Worm (Caenorhabditis elegans): ENCODE measurements around the gene ifbp-1.
A peak's percentile ranks its signal among the peaks of the same experiment; 100 is the strongest.

Gene ifbp-1

ce11 chrV:13389454-13389853, 9.4 kb upstream of the ifbp-1 start (continued):
- no peak for TF ChIP-seq ets-5 (GFP tag; IDR thresholded peaks at IDR 0.05)
- TF ChIP-seq Y116A8C.19 (tag; optimal IDR thresholded peaks at IDR 0.05; ENCODE audit: borderline replicate concordance) = no peak
- TF ChIP-seq mep-1 (tag; optimal IDR thresholded peaks at IDR 0.05) = peak; percentile 8
- no peak for TF ChIP-seq nhr-11 (tag; optimal IDR thresholded peaks at IDR 0.05)
- no peak for TF ChIP-seq efl-3 (GFP tag; optimal IDR thresholded peaks at IDR 0.05)
- no peak for TF ChIP-seq aha-1 (tag; optimal IDR thresholded peaks at IDR 0.05)
- TF ChIP-seq mdl-1 (tag; optimal IDR thresholded peaks at IDR 0.05) = no peak
- TF ChIP-seq nhr-84 (tag; optimal IDR thresholded peaks at IDR 0.05) = no peak
- no peak for TF ChIP-seq nhr-76 (tag; optimal IDR thresholded peaks at IDR 0.05)
- TF ChIP-seq sptf-1 (tag; optimal IDR thresholded peaks at IDR 0.05) = no peak
- peak in 1 of 2 experiments; percentile 7 for TF ChIP-seq lin-35 (GFP tag; optimal IDR thresholded peaks at IDR 0.05)
- TF ChIP-seq tlp-1 (tag; optimal IDR thresholded peaks at IDR 0.05) = no peak
- no peak for TF ChIP-seq ceh-90 (tag; optimal IDR thresholded peaks at IDR 0.05)
- no peak for TF ChIP-seq snpc-4 (tag; optimal IDR thresholded peaks at IDR 0.05)
- no peak for TF ChIP-seq nhr-28 (tag; optimal IDR thresholded peaks at IDR 0.05)
- no peak for TF ChIP-seq hlh-17 (GFP tag; optimal IDR thresholded peaks at IDR 0.05; ENCODE audit: borderline replicate concordance)
- no peak for TF ChIP-seq zip-4 (GFP tag; optimal IDR thresholded peaks at IDR 0.05)
- TF ChIP-seq ceh-88 (GFP tag; IDR thresholded peaks at IDR 0.05) = no peak
- TF ChIP-seq nhr-237 (tag; optimal IDR thresholded peaks at IDR 0.05) = no peak
- no peak for TF ChIP-seq nhr-77 (tag; optimal IDR thresholded peaks at IDR 0.05)
- no peak for TF ChIP-seq ceh-63 (GFP tag; optimal IDR thresholded peaks at IDR 0.05)
- TF ChIP-seq lin-13 (GFP tag; optimal IDR thresholded peaks at IDR 0.05) = no peak
- peak; percentile 90 for TF ChIP-seq nhr-85 (tag)
- no peak for TF ChIP-seq irx-1 (tag; optimal IDR thresholded peaks at IDR 0.05)
- TF ChIP-seq elt-3 (tag; optimal IDR thresholded peaks at IDR 0.05) = peak in 4 of 6 experiments; percentile 33 to 71 (median 52)
- TF ChIP-seq unc-98 (GFP tag; IDR thresholded peaks at IDR 0.05) = no peak

- TF ChIP-seq unc-86 (tag; optimal IDR thresholded peaks at IDR 0.05) = no peak
- TF ChIP-seq lsy-2 (tag; optimal IDR thresholded peaks at IDR 0.05) = no peak
- no peak for TF ChIP-seq pqm-1 (tag; optimal IDR thresholded peaks at IDR 0.05)
- TF ChIP-seq nhr-76 (tag; optimal IDR thresholded peaks at IDR 0.05) = no peak
- TF ChIP-seq ceh-63 (GFP tag; optimal IDR thresholded peaks at IDR 0.05) = no peak
- no peak for TF ChIP-seq mab-9 (GFP tag; IDR thresholded peaks at IDR 0.05)
- TF ChIP-seq nhr-85 (tag) = no peak
- TF ChIP-seq ceh-90 (tag; optimal IDR thresholded peaks at IDR 0.05) = no peak
- no peak for TF ChIP-seq aha-1 (tag; optimal IDR thresholded peaks at IDR 0.05)
- no peak for TF ChIP-seq pax-3 (tag; optimal IDR thresholded peaks at IDR 0.05)
- no peak for TF ChIP-seq swsn-7 (tag; optimal IDR thresholded peaks at IDR 0.05)
- no peak for TF ChIP-seq efl-3 (GFP tag; optimal IDR thresholded peaks at IDR 0.05)
- TF ChIP-seq nhr-77 (tag; optimal IDR thresholded peaks at IDR 0.05) = no peak
- no peak for TF ChIP-seq C34B4.2 (tag; optimal IDR thresholded peaks at IDR 0.05)
- no peak for TF ChIP-seq unc-130 (tag; optimal IDR thresholded peaks at IDR 0.05)
Observed at ce11 chrV:13388961-13389360, 8.9 kb upstream of the ifbp-1 start.

ce11 chrV:13387472-13387871, 7.4 kb upstream of the ifbp-1 start:
- TF ChIP-seq elt-2 (tag; optimal IDR thresholded peaks at IDR 0.05) (no peak), zip-4 (GFP tag; optimal IDR thresholded peaks at IDR 0.05) (no peak), nhr-90 (tag; optimal IDR thresholded peaks at IDR 0.05; ENCODE audit: poor library complexity) (no peak), sptf-1 (tag; optimal IDR thresholded peaks at IDR 0.05) (no peak), mdl-1 (tag; optimal IDR thresholded peaks at IDR 0.05) (no peak), C34B4.2 (tag; optimal IDR thresholded peaks at IDR 0.05) (no peak), fkh-8 (tag; optimal IDR thresholded peaks at IDR 0.05) (no peak), unc-86 (tag; optimal IDR thresholded peaks at IDR 0.05) (no peak), nhr-71 (tag; optimal IDR thresholded peaks at IDR 0.05) (no peak), hlh-17 (GFP tag; optimal IDR thresholded peaks at IDR 0.05; ENCODE audit: borderline replicate concordance) (no peak), ceh-90 (tag; optimal IDR thresholded peaks at IDR 0.05) (no peak), ces-1 (GFP tag; optimal IDR thresholded peaks at IDR 0.05) (no peak), irx-1 (tag; optimal IDR thresholded peaks at IDR 0.05) (no peak), nhr-19 (GFP tag; conservative IDR thresholded peaks at IDR 0.05) (no peak), ceh-88 (GFP tag; IDR thresholded peaks at IDR 0.05) (no peak), snpc-4 (tag; optimal IDR thresholded peaks at IDR 0.05) (no peak), sox-4 (tag; optimal IDR thresholded peaks at IDR 0.05) (no peak)
